Fruit fly (Drosophila melanogaster) whole organism, embryonic: Measurements from ENCODE around the gene LSm3.

ENCODE experiments used
- ATbp ChIP-seq: fragments of 200-800 bp; sonication (Bioruptor generic); optimal IDR thresholded peaks from 2 replicates; lab custom pipeline; 2017; ENCODE audit warnings: missing biosample characterization, mild to moderate bottlenecking, missing genetic modification characterization, missing genetic modification reagents
- Ada2b ChIP-seq: fragments of 200-800 bp; sonication (Bioruptor generic); IDR thresholded peaks from 2 replicates; pipeline ENCODE4 v1.3.6; 2022; ENCODE audit warnings: missing biosample characterization, missing genetic modification characterization
- Asciz ChIP-seq: fragments of 200-800 bp; sonication (Bioruptor generic); optimal IDR thresholded peaks from 2 replicates; lab custom pipeline; 2017; ENCODE audit warnings: missing biosample characterization, mild to moderate bottlenecking, missing genetic modification characterization, missing genetic modification reagents
- Atf-2 ChIP-seq: fragments of 200-800 bp; sonication (Bioruptor generic); optimal IDR thresholded peaks from 2 replicates; lab custom pipeline; 2016; ENCODE audit warnings: missing biosample characterization, missing genetic modification characterization
- CG1024 ChIP-seq: fragments of 200-800 bp; sonication (Bioruptor generic); IDR thresholded peaks from 2 replicates; pipeline ENCODE4 v1.3.6; 2022; ENCODE audit warnings: missing biosample characterization, missing genetic modification characterization
- CG10462 ChIP-seq: fragments of 200-800 bp; sonication (Bioruptor generic); optimal IDR thresholded peaks from 2 replicates; lab custom pipeline; 2016; ENCODE audit warnings: missing biosample characterization, missing genetic modification characterization
- CG11560 ChIP-seq: fragments of 200-800 bp; sonication (Bioruptor generic); IDR thresholded peaks from 3 replicates; pipeline ENCODE4 v1.3.6; 2022; ENCODE audit warnings: missing biosample characterization, missing genetic modification characterization
- CG11696 ChIP-seq: fragments of 200-800 bp; sonication (Bioruptor generic); IDR thresholded peaks from 2 replicates; pipeline ENCODE4 v1.3.6; 2022; ENCODE audit warnings: missing biosample characterization, missing genetic modification characterization
- CG11723 ChIP-seq: fragments of 200-800 bp; sonication (Bioruptor generic); optimal IDR thresholded peaks from 2 replicates; lab custom pipeline; 2017; ENCODE audit warnings: missing biosample characterization, mild to moderate bottlenecking, missing genetic modification characterization
- CG12299 ChIP-seq: fragments of 200-800 bp; sonication (Bioruptor generic); optimal IDR thresholded peaks from 2 replicates; lab custom pipeline; 2018; ENCODE audit warnings: missing biosample characterization, mild to moderate bottlenecking, missing genetic modification characterization
- CG1233 ChIP-seq: fragments of 200-800 bp; sonication (Bioruptor generic); optimal IDR thresholded peaks from 4 replicates; lab custom pipeline; 2018; ENCODE audit warnings: missing biosample characterization, mild to moderate bottlenecking, missing genetic modification characterization
- CG14667 ChIP-seq: fragments of 200-800 bp; sonication (Bioruptor generic); IDR thresholded peaks from 2 replicates; pipeline ENCODE4 v1.3.6; 2022; ENCODE audit warnings: missing biosample characterization, missing genetic modification characterization
- CG14860 ChIP-seq: fragments of 200-800 bp; sonication (Bioruptor generic); IDR thresholded peaks from 3 replicates; pipeline ENCODE4 v1.3.6; 2022; ENCODE audit warnings: missing biosample characterization, missing genetic modification characterization; ENCODE audit not compliant: partially characterized antibody
- CG16863 ChIP-seq: fragments of 200-800 bp; sonication (Bioruptor generic); optimal IDR thresholded peaks from 3 replicates; lab custom pipeline; 2016; ENCODE audit warnings: missing biosample characterization, missing genetic modification characterization
- CG17186 ChIP-seq: fragments of 200-800 bp; sonication (Bioruptor generic); optimal IDR thresholded peaks from 3 replicates; lab custom pipeline; 2017; ENCODE audit warnings: missing biosample characterization, missing genetic modification reagents, missing genetic modification characterization
- CG18619 ChIP-seq: fragments of 200-800 bp; sonication (Bioruptor generic); optimal IDR thresholded peaks from 3 replicates; lab custom pipeline; 2017; ENCODE audit warnings: missing biosample characterization, mild to moderate bottlenecking, missing genetic modification characterization
- CG32532 ChIP-seq: fragments of 200-800 bp; sonication (Bioruptor generic); IDR thresholded peaks from 2 replicates; pipeline ENCODE4 v1.3.6; 2022; ENCODE audit warnings: missing biosample characterization, missing genetic modification characterization
- CG32772 ChIP-seq: fragments of 200-800 bp; sonication (Bioruptor generic); IDR thresholded peaks from 2 replicates; pipeline ENCODE4 v1.3.6; 2022; ENCODE audit warnings: missing biosample characterization, missing genetic modification characterization
- CG4730 ChIP-seq: fragments of 200-800 bp; sonication (Bioruptor generic); IDR thresholded peaks from 2 replicates; pipeline ENCODE4 v1.3.6; 2022; ENCODE audit warnings: missing biosample characterization, missing genetic modification characterization
- CG8281 ChIP-seq: fragments of 200-800 bp; sonication (Bioruptor generic); optimal IDR thresholded peaks from 2 replicates; lab custom pipeline; 2018; ENCODE audit warnings: missing biosample characterization, mild to moderate bottlenecking, missing genetic modification characterization, moderate library complexity
- Dbx ChIP-seq: fragments of 200-800 bp; sonication (Bioruptor generic); IDR thresholded peaks from 3 replicates; pipeline ENCODE4 v1.3.6; 2022; ENCODE audit warnings: missing biosample characterization, missing genetic modification characterization
- E2f1 ChIP-seq: fragments of 200-800 bp; sonication (Bioruptor generic); IDR thresholded peaks from 2 replicates; pipeline ENCODE4 v1.3.6; 2022; ENCODE audit warnings: missing biosample characterization, missing genetic modification characterization
- E2f2 ChIP-seq: fragments of 200-800 bp; sonication (Bioruptor generic); IDR thresholded peaks from 2 replicates; pipeline ENCODE4 v1.3.6; 2022; ENCODE audit warnings: missing biosample characterization, missing genetic modification characterization
- Hr3 ChIP-seq: fragments of 200-800 bp; sonication (Bioruptor generic); optimal IDR thresholded peaks from 3 replicates; lab custom pipeline; 2016; ENCODE audit warnings: missing biosample characterization, missing genetic modification characterization
- Hr78 ChIP-seq, 2 experiments: fragments of 200-800 bp in 1 of 2; fragments of >200 bp in 1 of 2; sonication (Bioruptor generic) in 1 of 2; optimal IDR thresholded peaks; 2 replicates each; lab custom pipeline; 2017 to 2019; ENCODE audit warnings: missing biosample characterization in 2 of 2, missing genetic modification characterization in 2 of 2, mild to moderate bottlenecking in 1 of 2, moderate library complexity in 1 of 2
- MBD-R2 ChIP-seq: fragments of 200-800 bp; sonication (Bioruptor generic); IDR thresholded peaks from 2 replicates; pipeline ENCODE4 v1.3.6; 2022; ENCODE audit warnings: missing biosample characterization, missing genetic modification characterization
- Meics ChIP-seq: fragments of 200-800 bp; sonication (Bioruptor generic); optimal IDR thresholded peaks from 2 replicates; lab custom pipeline; 2017; ENCODE audit warnings: missing biosample characterization, mild to moderate bottlenecking, missing genetic modification characterization
- NK7.1 ChIP-seq: fragments of 200-800 bp; sonication (Bioruptor generic); optimal IDR thresholded peaks from 3 replicates; lab custom pipeline; 2016; ENCODE audit warnings: missing biosample characterization, missing genetic modification characterization
- Nf-YA ChIP-seq: fragments of 200-800 bp; sonication (Bioruptor generic); IDR thresholded peaks from 2 replicates; pipeline ENCODE4 v1.3.6; 2022; ENCODE audit warnings: missing biosample characterization, missing genetic modification characterization
- Oli ChIP-seq: fragments of 200-800 bp; sonication (Bioruptor generic); optimal IDR thresholded peaks from 2 replicates; lab custom pipeline; 2018; ENCODE audit warnings: missing biosample characterization, mild to moderate bottlenecking, missing genetic modification characterization, moderate library complexity
- Ravus ChIP-seq: fragments of 200-800 bp; sonication (Bioruptor generic); IDR thresholded peaks from 2 replicates; pipeline ENCODE4 v1.3.6; 2022; ENCODE audit warnings: missing biosample characterization, missing genetic modification characterization
- Rfx ChIP-seq: fragments of 200-800 bp; sonication (Bioruptor generic); IDR thresholded peaks from 2 replicates; pipeline ENCODE4 v1.3.6; 2022; ENCODE audit warnings: missing biosample characterization, missing genetic modification characterization
- Side ChIP-seq: fragments of 200-800 bp; sonication (Bioruptor generic); optimal IDR thresholded peaks from 2 replicates; lab custom pipeline; 2016; ENCODE audit warnings: missing biosample characterization, missing genetic modification characterization
- cad ChIP-seq: fragments of >200 bp; optimal IDR thresholded peaks from 2 replicates; lab custom pipeline; 2017; ENCODE audit warnings: missing biosample characterization, missing genetic modification characterization
- crc ChIP-seq: fragments of 200-800 bp; sonication (Bioruptor generic); optimal IDR thresholded peaks from 2 replicates; lab custom pipeline; 2016; ENCODE audit warnings: missing biosample characterization, missing genetic modification characterization
- en ChIP-seq: fragments of 200-800 bp; sonication (Bioruptor generic); optimal IDR thresholded peaks from 2 replicates; lab custom pipeline; 2016; ENCODE audit warnings: missing biosample characterization, missing genetic modification characterization
- gcm2 ChIP-seq: fragments of 200-800 bp; sonication (Bioruptor generic); optimal IDR thresholded peaks from 2 replicates; lab custom pipeline; 2016; ENCODE audit warnings: missing biosample characterization, missing genetic modification characterization
- gsb-n ChIP-seq: fragments of 200-800 bp; sonication (Bioruptor generic); optimal IDR thresholded peaks from 3 replicates; lab custom pipeline; 2018; ENCODE audit warnings: missing biosample characterization, mild to moderate bottlenecking, missing genetic modification characterization
- her ChIP-seq: fragments of 200-800 bp; sonication (Bioruptor generic); optimal IDR thresholded peaks from 2 replicates; lab custom pipeline; 2016; ENCODE audit warnings: missing biosample characterization, missing genetic modification characterization
- hth ChIP-seq: fragments of >200 bp; optimal IDR thresholded peaks from 2 replicates; lab custom pipeline; 2017; ENCODE audit warnings: inconsistent platforms
- ind ChIP-seq: fragments of 200-800 bp; sonication (Bioruptor generic); optimal IDR thresholded peaks from 3 replicates; lab custom pipeline; 2016; ENCODE audit warnings: missing biosample characterization, missing genetic modification characterization
- lov ChIP-seq, 2 experiments: fragments of 200-800 bp in 1 of 2; fragments of >200 bp in 1 of 2; sonication (Bioruptor generic) in 1 of 2; IDR thresholded peaks in 1 of 2; optimal IDR thresholded peaks in 1 of 2; 2 replicates in 1 of 2; 3 replicates in 1 of 2; pipeline versions ENCODE4 v1.3.6 to Lab custom; 2017 to 2022; ENCODE audit warnings: missing biosample characterization in 1 of 2, missing genetic modification characterization in 1 of 2
- onecut ChIP-seq: fragments of 200-800 bp; sonication (Bioruptor generic); IDR thresholded peaks from 2 replicates; pipeline ENCODE4 v1.3.6; 2022; ENCODE audit warnings: missing biosample characterization, missing genetic modification characterization
- rib ChIP-seq: fragments of 200-800 bp; sonication (Bioruptor generic); IDR thresholded peaks from 2 replicates; pipeline ENCODE4 v1.3.6; 2022; ENCODE audit warnings: missing biosample characterization, missing genetic modification characterization
- sd ChIP-seq: fragments of 200-800 bp; sonication (Bioruptor generic); optimal IDR thresholded peaks from 3 replicates; lab custom pipeline; 2018; ENCODE audit warnings: missing biosample characterization, mild to moderate bottlenecking, missing genetic modification characterization, moderate library complexity
- tin ChIP-seq: fragments of 200-800 bp; sonication (Bioruptor generic); optimal IDR thresholded peaks from 3 replicates; lab custom pipeline; 2016; ENCODE audit warnings: missing biosample characterization, missing genetic modification characterization
- tll ChIP-seq, 2 experiments: fragments of 200-800 bp in 1 of 2; fragments of >200 bp in 1 of 2; sonication (Bioruptor generic) in 1 of 2; optimal IDR thresholded peaks; 2 replicates each; lab custom pipeline; 2017 to 2019; ENCODE audit warnings: missing biosample characterization in 2 of 2, missing genetic modification characterization in 2 of 2, mild to moderate bottlenecking in 1 of 2, moderate library complexity in 1 of 2
- twi ChIP-seq: fragments of 200-800 bp; optimal IDR thresholded peaks from 2 replicates; lab custom pipeline; 2019; ENCODE audit warnings: missing biosample characterization, mild to moderate bottlenecking, missing genetic modification characterization, moderate library complexity
- unc-4 ChIP-seq: fragments of 200-800 bp; sonication (Bioruptor generic); IDR thresholded peaks from 2 replicates; pipeline ENCODE4 v1.3.6; 2022; ENCODE audit warnings: missing biosample characterization, missing genetic modification characterization; ENCODE audit not compliant: partially characterized antibody

Gene LSm3

DNA sequence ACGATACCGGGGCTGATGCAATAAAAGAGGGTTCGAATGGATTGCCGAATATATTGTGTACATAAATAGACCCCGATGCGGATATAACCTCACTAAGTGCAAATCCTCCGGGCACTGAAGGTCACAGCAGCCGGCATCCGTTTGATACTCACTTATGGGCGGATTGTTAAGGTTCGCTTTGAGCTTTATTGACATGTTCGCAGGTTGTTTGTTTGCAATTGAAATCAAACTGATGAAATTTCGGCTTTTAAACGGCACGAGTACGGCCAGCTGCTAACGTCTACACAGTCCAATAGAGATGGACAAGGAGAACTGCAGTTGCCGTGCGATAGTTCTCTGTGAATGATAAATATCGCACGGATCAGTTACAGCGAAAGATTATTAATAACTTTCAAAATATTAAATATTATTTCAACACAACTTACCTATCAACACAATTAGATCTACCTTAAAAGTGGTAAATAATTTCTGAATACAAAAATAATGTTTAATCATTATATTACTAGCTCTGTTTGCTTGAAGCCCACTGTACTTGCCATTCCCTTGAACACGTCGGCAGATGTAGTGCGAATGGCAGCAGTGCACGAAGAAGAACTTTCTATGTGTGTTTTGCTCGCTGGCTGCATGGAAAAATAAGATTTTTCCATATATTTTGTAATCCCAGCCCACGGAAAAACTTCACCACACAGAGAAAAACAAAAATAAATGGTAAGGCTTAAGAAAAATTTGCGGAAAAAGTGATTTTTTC is 37.8 kb upstream of the LSm3 start, which contains the start of the genes GluProRS and AP-1sigma (continued):
- peak; percentile 69 for TF ChIP-seq E2f2 (GFP tag; lab: Robert Waterston, UW)
- TF ChIP-seq NK7.1 (GFP tag; lab: Kevin White, UChicago), result peak; percentile 58
- TF ChIP-seq CG11560 (tag; lab: Robert Waterston, UW), result peak; percentile 87
- no peak for TF ChIP-seq lov (optimal IDR thresholded peaks at IDR 0.05; lab: Kevin White, UChicago)
- peak; percentile 86; the same call in 2 of the 3 replicates for TF ChIP-seq lov (GFP tag; IDR thresholded peaks at IDR 0.05; lab: Robert Waterston, UW)
- peak; percentile 95 for TF ChIP-seq CG32532 (GFP tag; lab: Robert Waterston, UW)
- peak; percentile 83 for TF ChIP-seq Oli (tag; lab: Kevin White, UChicago)
- peak; percentile 58 for TF ChIP-seq CG17186 (GFP tag; lab: Kevin White, UChicago)
- TF ChIP-seq Side (GFP tag; lab: Kevin White, UChicago), result peak; percentile 60
- TF ChIP-seq CG32772, result peak; percentile 97
- TF ChIP-seq tll (GFP tag; optimal IDR thresholded peaks at IDR 0.05; lab: Kevin White, UChicago), result peak; percentile 21 to 76
- peak; percentile 72 for TF ChIP-seq ATbp (GFP tag; lab: Kevin White, UChicago)
- peak; percentile 96 for TF ChIP-seq E2f1 (GFP tag; lab: Robert Waterston, UW)
- TF ChIP-seq unc-4, result peak; percentile 90
- TF ChIP-seq crc (GFP tag; lab: Kevin White, UChicago), result peak; percentile 50
- TF ChIP-seq Nf-YA (GFP tag; lab: Robert Waterston, UW), result peak; percentile 85
- peak; percentile 74 for TF ChIP-seq Atf-2 (GFP tag; lab: Kevin White, UChicago)
- peak in 1 of 2 experiments; percentile 39 for TF ChIP-seq Hr78 (GFP tag; optimal IDR thresholded peaks at IDR 0.05; lab: Kevin White, UChicago)
- TF ChIP-seq Ada2b (GFP tag; lab: Robert Waterston, UW), result peak; percentile 95
- TF ChIP-seq CG12299 (tag; lab: Kevin White, UChicago), result peak; percentile 69
- peak; percentile 97 for TF ChIP-seq CG14667 (GFP tag; lab: Robert Waterston, UW)
- peak; percentile 97 for TF ChIP-seq Rfx (GFP tag; lab: Robert Waterston, UW)
- TF ChIP-seq cad (GFP tag; lab: Kevin White, UChicago), result no peak
- TF ChIP-seq Hr3 (GFP tag; lab: Kevin White, UChicago), result peak; percentile 93
- TF ChIP-seq Dbx (GFP tag; lab: Robert Waterston, UW), result peak; percentile 98
- TF ChIP-seq en (GFP tag; lab: Kevin White, UChicago), result peak; percentile 60
- TF ChIP-seq tin (GFP tag; lab: Kevin White, UChicago), result peak; percentile 94
- peak; percentile 90 for TF ChIP-seq CG1024 (GFP tag; lab: Robert Waterston, UW)
- peak; percentile 82 for TF ChIP-seq onecut (GFP tag; lab: Robert Waterston, UW)
- TF ChIP-seq MBD-R2 (GFP tag; lab: Robert Waterston, UW), result peak; percentile 95
- TF ChIP-seq Meics (GFP tag; lab: Kevin White, UChicago), result peak; percentile 87
- TF ChIP-seq CG8281 (tag; lab: Kevin White, UChicago), result peak; percentile 52
- peak; percentile 83 for TF ChIP-seq CG1233 (GFP tag; lab: Kevin White, UChicago)
- peak; percentile 68 for TF ChIP-seq Asciz (GFP tag; lab: Kevin White, UChicago)
- peak; percentile 71 for TF ChIP-seq gcm2 (GFP tag; lab: Kevin White, UChicago)
- peak; percentile 82 for TF ChIP-seq CG16863 (GFP tag; lab: Kevin White, UChicago)
- TF ChIP-seq hth (lab: Kevin White, UChicago), result no peak
- TF ChIP-seq rib (GFP tag; lab: Robert Waterston, UW), result peak; percentile 92
- peak; percentile 93 for TF ChIP-seq CG14860 (GFP tag; lab: Robert Waterston, UW)
- TF ChIP-seq gsb-n (tag; lab: Kevin White, UChicago), result peak; percentile 87
- peak; percentile 46 for TF ChIP-seq her (GFP tag; lab: Kevin White, UChicago)
- no peak for TF ChIP-seq sd (tag; lab: Kevin White, UChicago)
- peak; percentile 90 for TF ChIP-seq CG11696
- TF ChIP-seq CG4730, result peak; percentile 93
- TF ChIP-seq CG18619 (GFP tag; lab: Kevin White, UChicago), result peak; percentile 83
- TF ChIP-seq ind (GFP tag; lab: Kevin White, UChicago), result peak; percentile 94
- TF ChIP-seq CG11723 (GFP tag; lab: Kevin White, UChicago), result peak; percentile 73
- peak; percentile 88 for TF ChIP-seq Ravus
- TF ChIP-seq twi, result peak; percentile 83
- peak; percentile 75 for TF ChIP-seq CG10462
